Worm (Caenorhabditis elegans): ENCODE measurements around the gene F59A1.12.

- no peak for TF ChIP-seq ref-2 (tag; optimal IDR thresholded peaks at IDR 0.05)
- no peak for TF ChIP-seq ahr-1 (tag; optimal IDR thresholded peaks at IDR 0.05)
- TF ChIP-seq madf-2 (tag; optimal IDR thresholded peaks at IDR 0.05): no peak
- TF ChIP-seq lim-6 (tag; optimal IDR thresholded peaks at IDR 0.05): no peak
Observed at ce11 chrV:17686852-17687251, 19.3 kb upstream of the F59A1.12 start, which contains the start of gene F59A1.18.
